Fruit fly (Drosophila melanogaster): ENCODE results near the gene Or13a.

The Or13a gene

dm6 chrX:15996831-15997230 lies 22.6 kb downstream of the Or13a start, which contains the start of gene CG8939 (continued):
- TF ChIP-seq ssp (GFP tag; IDR thresholded peaks at IDR 0.05) (no peak), Bgb (GFP tag; IDR thresholded peaks at IDR 0.05; ENCODE audit: partially characterized antibody) (peak; percentile 54), pita (GFP tag; optimal IDR thresholded peaks at IDR 0.05) (no peak), pfk (GFP tag; optimal IDR thresholded peaks at IDR 0.05) (no peak), fd102C (GFP tag; optimal IDR thresholded peaks at IDR 0.05) (no peak), phol (tag; optimal IDR thresholded peaks at IDR 0.05) (peak; percentile 3), CG10431 (GFP tag; optimal IDR thresholded peaks at IDR 0.05) (no peak), gcm (GFP tag; optimal IDR thresholded peaks at IDR 0.05) (no peak), CG11696 (GFP tag; IDR thresholded peaks at IDR 0.05) (no peak), CG17612 (GFP tag; IDR thresholded peaks at IDR 0.05) (no peak), gfzf (GFP tag; optimal IDR thresholded peaks at IDR 0.05) (peak; percentile 75), CG14441 (GFP tag; IDR thresholded peaks at IDR 0.05) (no peak), sisA (GFP tag; IDR thresholded peaks at IDR 0.05) (no peak), CG6813 (GFP tag; optimal IDR thresholded peaks at IDR 0.05) (no peak), Dll (GFP tag; IDR thresholded peaks at IDR 0.05; ENCODE audit: partially characterized antibody) (peak; percentile 52; the same call in 2 of the 4 replicates), Lpt (GFP tag; optimal IDR thresholded peaks at IDR 0.05) (no peak), kah (GFP tag; optimal IDR thresholded peaks at IDR 0.05) (no peak), CG10654 (GFP tag; optimal IDR thresholded peaks at IDR 0.05) (no peak), kni (GFP tag; optimal IDR thresholded peaks at IDR 0.05) (no peak), CG14710 (tag; optimal IDR thresholded peaks at IDR 0.05) (peak; percentile 33), CG10959 (GFP tag; IDR thresholded peaks at IDR 0.05) (no peak), stwl (tag; optimal IDR thresholded peaks at IDR 0.05) (peak; percentile 59), Bdp1 (GFP tag; optimal IDR thresholded peaks at IDR 0.05) (no peak), Hr39 (optimal IDR thresholded peaks at IDR 0.05) (no peak), CG2116 (GFP tag; optimal IDR thresholded peaks at IDR 0.05) (no peak), otp (GFP tag; IDR thresholded peaks at IDR 0.05) (no peak), CG13775 (GFP tag; optimal IDR thresholded peaks at IDR 0.05) (no peak), Chrac-16 (GFP tag; optimal IDR thresholded peaks at IDR 0.05) (no peak), CG12104 (GFP tag; optimal IDR thresholded peaks at IDR 0.05) (no peak), zen (tag; optimal IDR thresholded peaks at IDR 0.05) (no peak), ac (GFP tag; optimal IDR thresholded peaks at IDR 0.05) (no peak), Xbp1 (GFP tag; optimal IDR thresholded peaks at IDR 0.05) (no peak), dati (GFP tag; IDR thresholded peaks at IDR 0.05) (no peak), CG10209 (GFP tag; optimal IDR thresholded peaks at IDR 0.05) (no peak), CG15601 (tag; optimal IDR thresholded peaks at IDR 0.05) (no peak), CG7786 (GFP tag; optimal IDR thresholded peaks at IDR 0.05) (no peak), CG1832 (GFP tag; optimal IDR thresholded peaks at IDR 0.05) (no peak), kay (GFP tag; optimal IDR thresholded peaks at IDR 0.05) (no peak), CG1603 (tag; optimal IDR thresholded peaks at IDR 0.05) (peak; percentile 99), Awh (GFP tag; IDR thresholded peaks at IDR 0.05) (no peak), CG2678 (tag; optimal IDR thresholded peaks at IDR 0.05) (no peak), esg (GFP tag; conservative IDR thresholded peaks at IDR 0.05) (no peak), btn (GFP tag; optimal IDR thresholded peaks at IDR 0.05) (no peak), knrl (GFP tag; IDR thresholded peaks at IDR 0.05; ENCODE audit: partially characterized antibody) (0 out of 3 replicates have a peak, but pooled peaks have one; percentile 16), trem (tag; optimal IDR thresholded peaks at IDR 0.05) (peak; percentile 43), CG30431 (GFP tag; optimal IDR thresholded peaks at IDR 0.05) (no peak), C15 (GFP tag; IDR thresholded peaks at IDR 0.05) (no peak), CG4360 (GFP tag; IDR thresholded peaks at IDR 0.05) (no peak), CG17829 (tag; optimal IDR thresholded peaks at IDR 0.05) (peak; percentile 7), CG3065 (GFP tag; optimal IDR thresholded peaks at IDR 0.05) (no peak), gt (GFP tag; IDR thresholded peaks at IDR 0.05) (no peak), ttk (GFP tag; IDR thresholded peaks at IDR 0.05) (no peak)

Measured in whole organism, embryonic.